Worm (Caenorhabditis elegans) whole organism, mixed stage, embryonic: ENCODE data around the gene aat-4.

Experiments used
- elt-1 ChIP-seq: sonication (generic microtip); optimal IDR thresholded peaks from 2 replicates; lab custom pipeline; 2017; ENCODE audit warnings: missing genetic modification characterization, mild to moderate bottlenecking, missing compliant biosample characterization, antibody characterized with exemption, moderate library complexity, borderline replicate concordance; ENCODE audit not compliant: insufficient read depth
- pha-4 ChIP-seq: fragments of 150-350 bp; optimal IDR thresholded peaks from 2 replicates; lab custom pipeline; 2018; ENCODE audit warnings: missing biosample characterization, missing genetic modification reagents, missing genetic modification characterization
- snpc-4 ChIP-seq: fragments of 150-350 bp; optimal IDR thresholded peaks from 2 replicates; lab custom pipeline; 2014; ENCODE audit warnings: missing biosample characterization, missing genetic modification characterization

- TF ChIP-seq elt-1 (tag; lab: Kevin White, UChicago) (no peak), pha-4 (no peak), snpc-4 (tag; lab: Kevin White, UChicago) (no peak)
Observed at ce11 chrIV:6282143-6282542, 6.6 kb upstream of the aat-4 start, which contains the start of gene srv-32.
